Worm (Caenorhabditis elegans) whole organism, mixed stage, embryonic: ENCODE data around the gene srh-44.

Source experiments
- bed-3 ChIP-seq: fragments of 200-800 bp; sonication (Bioruptor generic); optimal IDR thresholded peaks from 3 replicates; lab custom pipeline; 2018; ENCODE audit warnings: mild to moderate bottlenecking, missing genetic modification characterization, moderate library complexity, missing compliant biosample characterization
- blmp-1 ChIP-seq: fragments of 150-350 bp; optimal IDR thresholded peaks from 2 replicates; lab custom pipeline; 2014; ENCODE audit warnings: missing biosample characterization, missing genetic modification characterization
- ceh-43 ChIP-seq: fragments of 200-800 bp; sonication (Bioruptor generic); optimal IDR thresholded peaks from 2 replicates; lab custom pipeline; 2018; ENCODE audit warnings: mild to moderate bottlenecking, missing genetic modification characterization, moderate library complexity, missing compliant biosample characterization
- ces-1 ChIP-seq: fragments of 150-350 bp; optimal IDR thresholded peaks from 2 replicates; lab custom pipeline; 2014; ENCODE audit warnings: missing biosample characterization, missing genetic modification reagents, missing genetic modification characterization
- cnd-1 ChIP-seq: fragments of 200-800 bp; sonication (Bioruptor generic); optimal IDR thresholded peaks from 2 replicates; lab custom pipeline; 2018; ENCODE audit warnings: mild to moderate bottlenecking, missing genetic modification characterization, missing compliant biosample characterization
- mep-1 ChIP-seq: fragments of 150-350 bp; optimal IDR thresholded peaks from 2 replicates; lab custom pipeline; 2017; ENCODE audit warnings: missing biosample characterization, missing genetic modification reagents, missing genetic modification characterization, inconsistent platforms
- nhr-237 ChIP-seq: fragments of 150-350 bp; optimal IDR thresholded peaks from 2 replicates; lab custom pipeline; 2014; ENCODE audit warnings: missing biosample characterization, missing genetic modification characterization
- nhr-28 ChIP-seq: fragments of 150-350 bp; optimal IDR thresholded peaks from 2 replicates; lab custom pipeline; 2014; ENCODE audit warnings: missing biosample characterization, missing genetic modification characterization
- pha-4 ChIP-seq: fragments of 150-350 bp; optimal IDR thresholded peaks from 2 replicates; lab custom pipeline; 2018; ENCODE audit warnings: missing biosample characterization, missing genetic modification reagents, missing genetic modification characterization
- snpc-4 ChIP-seq: fragments of 150-350 bp; optimal IDR thresholded peaks from 2 replicates; lab custom pipeline; 2014; ENCODE audit warnings: missing biosample characterization, missing genetic modification characterization
- unc-39 ChIP-seq: fragments of 150-350 bp; optimal IDR thresholded peaks from 2 replicates; lab custom pipeline; 2014; ENCODE audit warnings: missing biosample characterization, missing genetic modification characterization
- unc-62 ChIP-seq: fragments of 150-350 bp; optimal IDR thresholded peaks from 2 replicates; lab custom pipeline; 2014; ENCODE audit warnings: missing biosample characterization, missing genetic modification reagents, missing genetic modification characterization
- ztf-11 ChIP-seq: fragments of 150-350 bp; optimal IDR thresholded peaks from 2 replicates; lab custom pipeline; 2014; ENCODE audit warnings: missing biosample characterization, missing genetic modification characterization

DNA sequence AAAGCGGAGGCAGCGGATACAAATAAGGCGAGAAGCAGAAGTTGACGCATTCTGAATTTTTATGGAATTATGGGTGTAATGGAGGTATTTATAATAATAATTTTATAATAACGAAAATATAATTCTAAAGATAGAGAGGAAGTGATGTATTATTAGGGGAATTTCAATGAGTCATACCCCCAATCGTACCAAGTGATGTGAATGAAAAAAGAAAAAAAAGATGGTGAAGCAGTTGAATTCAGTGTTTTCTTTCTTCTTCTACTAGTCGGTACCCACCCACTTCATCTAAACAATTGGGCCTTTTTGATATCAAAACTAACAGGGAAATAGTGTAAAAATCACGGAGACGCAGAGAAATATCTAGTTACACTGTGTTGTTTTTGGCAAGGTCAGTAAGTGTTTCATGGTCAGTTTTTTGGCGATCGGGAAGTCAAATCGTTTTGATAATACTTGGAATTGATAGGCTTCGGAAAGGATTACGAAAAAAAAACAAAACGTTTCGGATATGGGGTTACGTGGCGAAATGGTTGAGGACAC, 28.1 kb upstream of the srh-44 start, which contains the start of gene ttr-18:
- TF ChIP-seq snpc-4 (tag; lab: Kevin White, UChicago) (no peak), unc-62 (GFP tag; lab: Kevin White, UChicago) (no peak), bed-3 (GFP tag; lab: Kevin White, UChicago) (no peak), mep-1 (tag; lab: Kevin White, UChicago) (no peak), pha-4 (tag; lab: Kevin White, UChicago) (no peak), blmp-1 (tag; lab: Kevin White, UChicago) (no peak), ztf-11 (no peak), nhr-237 (no peak), unc-39 (tag; lab: Kevin White, UChicago) (no peak), ceh-43 (GFP tag; lab: Kevin White, UChicago) (no peak), cnd-1 (no peak), ces-1 (GFP tag; lab: Kevin White, UChicago) (no peak), nhr-28 (tag; lab: Kevin White, UChicago) (no peak)
